Worm (Caenorhabditis elegans) whole organism, young adult: ENCODE data around the gene fip-2.

Experiments
- F52B5.7 ChIP-seq: sonication (generic microtip); optimal IDR thresholded peaks from 2 replicates; lab custom pipeline; 2016; ENCODE audit warnings: mild to moderate bottlenecking, missing genetic modification characterization, missing compliant biosample characterization
- F55B11.4 ChIP-seq: sonication (generic microtip); optimal IDR thresholded peaks from 2 replicates; lab custom pipeline; 2016; ENCODE audit warnings: missing compliant biosample characterization, missing genetic modification characterization, borderline replicate concordance; ENCODE audit not compliant: insufficient read depth
- F57A8.1 ChIP-seq: fragments of 200-800 bp; sonication (Bioruptor generic); optimal IDR thresholded peaks from 2 replicates; lab custom pipeline; 2018; ENCODE audit warnings: mild to moderate bottlenecking, missing genetic modification characterization, moderate library complexity, missing compliant biosample characterization
- T26A5.8 ChIP-seq: sonication (generic microtip); optimal IDR thresholded peaks from 2 replicates; lab custom pipeline; 2016; ENCODE audit warnings: missing genetic modification characterization, missing compliant biosample characterization
- Y67H2A.10 ChIP-seq: fragments of 200-800 bp; sonication (Bioruptor generic); conservative IDR thresholded peaks from 2 replicates; pipeline ENCODE4 v1.3.6; 2022; ENCODE audit warnings: missing genetic modification reagents, missing genetic modification characterization, missing compliant biosample characterization
- Y79H2A.3 ChIP-seq: fragments of 200-800 bp; sonication (Bioruptor generic); conservative IDR thresholded peaks from 2 replicates; pipeline ENCODE4 v1.3.6; 2022; ENCODE audit warnings: missing genetic modification reagents, missing genetic modification characterization, missing compliant biosample characterization
- ama-1 ChIP-seq, 3 experiments: fragments of 150-350 bp in 1 of 3; sonication (generic microtip) in 2 of 3; optimal IDR thresholded peaks; 2 replicates each; lab custom pipeline; 2014 to 2018; ENCODE audit warnings: missing biosample characterization in 2 of 3, missing genetic modification characterization in 2 of 3, missing genetic modification reagents in 2 of 3
- cebp-1 ChIP-seq, 2 experiments: fragments of 200-800 bp in 1 of 2; sonication (Bioruptor generic) in 1 of 2; sonication (generic microtip) in 1 of 2; IDR thresholded peaks in 1 of 2; optimal IDR thresholded peaks in 1 of 2; 2 replicates each; pipeline versions ENCODE4 v1.3.6 to Lab custom; 2017 to 2022; ENCODE audit warnings: missing compliant biosample characterization in 2 of 2, missing genetic modification characterization in 2 of 2, mild to moderate bottlenecking in 1 of 2, missing genetic modification reagents in 1 of 2, moderate library complexity in 1 of 2
- chd-7 ChIP-seq: sonication (generic microtip); optimal IDR thresholded peaks from 2 replicates; lab custom pipeline; 2016; ENCODE audit warnings: mild to moderate bottlenecking, missing genetic modification characterization, moderate library complexity, missing compliant biosample characterization
- dox-1 ChIP-seq: fragments of 200-800 bp; sonication (Bioruptor generic); IDR thresholded peaks from 2 replicates; pipeline ENCODE4 v1.3.6; 2022; ENCODE audit warnings: missing genetic modification reagents, missing genetic modification characterization, missing compliant biosample characterization
- egl-18 ChIP-seq: fragments of 200-800 bp; sonication (Bioruptor generic); IDR thresholded peaks from 2 replicates; pipeline ENCODE4 v1.3.6; 2022; ENCODE audit warnings: missing genetic modification reagents, missing genetic modification characterization, missing compliant biosample characterization
- ekl-4 ChIP-seq: fragments of 200-800 bp; sonication (Bioruptor generic); IDR thresholded peaks from 2 replicates; pipeline ENCODE4 v1.3.6; 2022; ENCODE audit warnings: missing genetic modification reagents, missing genetic modification characterization, missing compliant biosample characterization
- hlh-26 ChIP-seq: fragments of 200-800 bp; sonication (Bioruptor generic); conservative IDR thresholded peaks from 2 replicates; pipeline ENCODE4 v1.3.6; 2022; ENCODE audit warnings: missing genetic modification reagents, missing genetic modification characterization, missing compliant biosample characterization
- hmg-20 ChIP-seq: fragments of 200-800 bp; sonication (Bioruptor generic); IDR thresholded peaks from 2 replicates; pipeline ENCODE4 v1.3.6; 2022; ENCODE audit warnings: missing genetic modification reagents, missing genetic modification characterization, missing compliant biosample characterization
- hrde-1 ChIP-seq: sonication (generic microtip); optimal IDR thresholded peaks from 2 replicates; lab custom pipeline; 2016; ENCODE audit warnings: missing genetic modification characterization, mild to moderate bottlenecking, missing compliant biosample characterization, moderate library complexity, missing genotype, missing genetic modification reagents, borderline replicate concordance
- hsf-1 ChIP-seq: fragments of 200-800 bp; sonication (Bioruptor generic); IDR thresholded peaks from 2 replicates; pipeline ENCODE4 v1.3.6; 2022; ENCODE audit warnings: missing genetic modification reagents, missing genetic modification characterization, missing compliant biosample characterization
- lin-26 ChIP-seq: fragments of 200-800 bp; sonication (Bioruptor generic); IDR thresholded peaks from 2 replicates; pipeline ENCODE4 v1.3.6; 2022; ENCODE audit warnings: missing genetic modification reagents, missing genetic modification characterization, missing compliant biosample characterization
- lir-1 ChIP-seq: fragments of 200-800 bp; sonication (Bioruptor generic); conservative IDR thresholded peaks from 2 replicates; pipeline ENCODE4 v1.3.6; 2022; ENCODE audit warnings: missing genetic modification reagents, missing genetic modification characterization, missing compliant biosample characterization
- madf-10 ChIP-seq: sonication (generic microtip); optimal IDR thresholded peaks from 2 replicates; lab custom pipeline; 2016; ENCODE audit warnings: mild to moderate bottlenecking, missing genetic modification characterization, missing compliant biosample characterization
- madf-6 ChIP-seq: fragments of 200-800 bp; sonication (Bioruptor generic); IDR thresholded peaks from 2 replicates; pipeline ENCODE4 v1.3.6; 2022; ENCODE audit warnings: missing genetic modification reagents, missing genetic modification characterization, missing compliant biosample characterization
- mel-28 ChIP-seq: sonication (generic microtip); optimal IDR thresholded peaks from 2 replicates; lab custom pipeline; 2016; ENCODE audit warnings: borderline replicate concordance, mild to moderate bottlenecking, missing genetic modification characterization, missing compliant biosample characterization
- mes-4 ChIP-seq: sonication (generic microtip); optimal IDR thresholded peaks from 2 replicates; lab custom pipeline; 2016; ENCODE audit warnings: missing genotype, missing genetic modification characterization, missing compliant biosample characterization
- nfya-1 ChIP-seq: sonication (generic microtip); optimal IDR thresholded peaks from 2 replicates; lab custom pipeline; 2017; ENCODE audit warnings: antibody characterized with exemption, missing compliant biosample characterization, missing genetic modification characterization, borderline replicate concordance; ENCODE audit not compliant: insufficient read depth
- nfyb-1 ChIP-seq: fragments of 200-800 bp; sonication (Bioruptor generic); IDR thresholded peaks from 2 replicates; pipeline ENCODE4 v1.3.6; 2022; ENCODE audit warnings: missing genetic modification reagents, missing genetic modification characterization, missing compliant biosample characterization
- nhr-179 ChIP-seq: sonication (generic microtip); optimal IDR thresholded peaks from 2 replicates; lab custom pipeline; 2016; ENCODE audit warnings: mild to moderate bottlenecking, missing genetic modification characterization, missing compliant biosample characterization
- nhr-80 ChIP-seq: sonication (generic microtip); optimal IDR thresholded peaks from 2 replicates; lab custom pipeline; 2016; ENCODE audit warnings: missing genetic modification characterization, missing compliant biosample characterization
- nhr-90 ChIP-seq: sonication (generic microtip); optimal IDR thresholded peaks from 2 replicates; lab custom pipeline; 2016; ENCODE audit warnings: missing genotype, mild to moderate bottlenecking, missing genetic modification characterization, missing compliant biosample characterization
- rec-8 ChIP-seq, 2 experiments: sonication (generic microtip); optimal IDR thresholded peaks; 2 replicates each; lab custom pipeline; 2016; ENCODE audit warnings: mild to moderate bottlenecking in 2 of 2, missing genetic modification characterization in 2 of 2, missing genetic modification reagents in 2 of 2, missing genotype in 2 of 2, missing biosample characterization in 1 of 2, missing compliant biosample characterization in 1 of 2, moderate library complexity in 1 of 2
- sdz-38 ChIP-seq: sonication (generic microtip); optimal IDR thresholded peaks from 2 replicates; lab custom pipeline; 2016; ENCODE audit warnings: missing genotype, missing genetic modification characterization, missing compliant biosample characterization
- sea-2 ChIP-seq: fragments of 200-800 bp; sonication (Bioruptor generic); IDR thresholded peaks from 2 replicates; pipeline ENCODE4 v1.3.6; 2022; ENCODE audit warnings: missing genetic modification characterization, missing compliant biosample characterization
- snpc-3.4 ChIP-seq: sonication (generic microtip); optimal IDR thresholded peaks from 2 replicates; lab custom pipeline; 2017; ENCODE audit warnings: missing genetic modification characterization, mild to moderate bottlenecking, missing compliant biosample characterization, antibody characterized with exemption, moderate library complexity, missing genotype, missing genetic modification reagents
- tbx-9 ChIP-seq: sonication (generic microtip); optimal IDR thresholded peaks from 2 replicates; lab custom pipeline; 2016; ENCODE audit warnings: borderline replicate concordance, missing genetic modification characterization, inconsistent platforms, missing compliant biosample characterization
- tlf-1 ChIP-seq: fragments of 200-800 bp; sonication (Bioruptor generic); optimal IDR thresholded peaks from 2 replicates; lab custom pipeline; 2018; ENCODE audit warnings: mild to moderate bottlenecking, missing genetic modification characterization, missing compliant biosample characterization
- zim-3 ChIP-seq: sonication (generic microtip); optimal IDR thresholded peaks from 2 replicates; lab custom pipeline; 2017; ENCODE audit warnings: mild to moderate bottlenecking, missing genetic modification characterization, moderate library complexity, missing compliant biosample characterization
- ztf-22 ChIP-seq: fragments of 200-800 bp; sonication (Bioruptor generic); optimal IDR thresholded peaks from 2 replicates; lab custom pipeline; 2018; ENCODE audit warnings: mild to moderate bottlenecking, missing genetic modification characterization, moderate library complexity, missing compliant biosample characterization
- ztf-3 ChIP-seq: fragments of 200-800 bp; sonication (Bioruptor generic); optimal IDR thresholded peaks from 2 replicates; lab custom pipeline; 2018; ENCODE audit warnings: mild to moderate bottlenecking, missing genetic modification characterization, missing compliant biosample characterization
- ztf-6 ChIP-seq: fragments of 200-800 bp; sonication (Bioruptor generic); IDR thresholded peaks from 2 replicates; pipeline ENCODE4 v1.3.6; 2022; ENCODE audit warnings: missing genetic modification reagents, missing genetic modification characterization, missing compliant biosample characterization

Gene fip-2

ce11 chrV:9074360-9074834, 6.6 kb downstream of the fip-2 start (continued):
- no peak for TF ChIP-seq ztf-22 (GFP tag; lab: Kevin White, UChicago)
- TF ChIP-seq Y67H2A.10 (GFP tag; lab: Robert Waterston, UW), result no peak
- TF ChIP-seq nhr-80 (tag; lab: Kevin White, UChicago), result peak; percentile 64
- TF ChIP-seq hmg-20 (GFP tag; lab: Robert Waterston, UW), result no peak
- TF ChIP-seq madf-6 (GFP tag; lab: Robert Waterston, UW), result no peak
- TF ChIP-seq ztf-6 (GFP tag; lab: Robert Waterston, UW), result no peak

DNA sequence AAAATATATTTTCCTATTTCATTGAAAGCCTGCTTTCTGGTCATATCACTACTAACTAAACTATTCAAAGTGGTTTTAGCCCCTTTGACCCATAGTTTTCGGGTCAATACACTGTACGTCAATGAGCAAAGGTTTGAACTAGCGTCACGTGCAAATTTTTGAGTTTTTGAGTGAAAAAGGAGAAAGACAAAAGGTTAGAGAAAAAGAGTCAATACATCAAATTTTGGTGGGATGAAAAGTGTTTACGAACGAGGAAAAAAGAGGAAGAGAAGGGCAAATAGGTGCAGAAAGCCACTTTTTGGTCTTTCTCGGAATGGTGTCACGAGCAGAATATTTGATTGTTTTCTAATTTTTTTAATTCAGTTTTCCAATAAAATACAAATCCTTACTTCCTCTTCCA, 8.0 kb downstream of the fip-2 start:
- TF ChIP-seq zim-3 (tag; lab: Kevin White, UChicago), result no peak
- TF ChIP-seq ama-1 (optimal IDR thresholded peaks at IDR 0.05; lab: Kevin White, UChicago), result no peak
- no peak for TF ChIP-seq ama-1 (GFP tag; optimal IDR thresholded peaks at IDR 0.05; lab: Kevin White, UChicago)
- no peak for TF ChIP-seq Y79H2A.3 (GFP tag; lab: Robert Waterston, UW)
- TF ChIP-seq lin-26 (GFP tag; lab: Robert Waterston, UW), result no peak
- no peak for TF ChIP-seq F52B5.7
- no peak for TF ChIP-seq nhr-179
- TF ChIP-seq tlf-1 (GFP tag; lab: Kevin White, UChicago), result no peak
- no peak for TF ChIP-seq F57A8.1 (GFP tag; lab: Kevin White, UChicago)
- no peak for TF ChIP-seq madf-10
- TF ChIP-seq mes-4 (tag; lab: Kevin White, UChicago), result no peak
- no peak for TF ChIP-seq sea-2 (GFP tag; lab: Robert Waterston, UW)
- no peak for TF ChIP-seq hrde-1
- no peak for TF ChIP-seq T26A5.8 (tag; lab: Kevin White, UChicago)
- TF ChIP-seq nfya-1, result no peak
- TF ChIP-seq hsf-1 (GFP tag; lab: Robert Waterston, UW), result no peak
- TF ChIP-seq F55B11.4 (tag; lab: Kevin White, UChicago), result no peak
- TF ChIP-seq sdz-38 (tag; lab: Kevin White, UChicago), result no peak

ce11 chrV:9076273-9076672, 8.5 kb downstream of the fip-2 start, which contains the start of gene T27E4.7:
Gene T27E4.7, minus strand, starts transcription at chrV:9076322.
- TF ChIP-seq ekl-4 (GFP tag; lab: Robert Waterston, UW) (no peak), ztf-3 (GFP tag; lab: Kevin White, UChicago) (no peak), chd-7 (tag; lab: Kevin White, UChicago) (no peak), dox-1 (GFP tag; lab: Robert Waterston, UW) (no peak), mel-28 (no peak), nfyb-1 (GFP tag; lab: Robert Waterston, UW) (no peak), nhr-90 (tag; lab: Kevin White, UChicago) (no peak), mes-4 (tag; lab: Kevin White, UChicago) (no peak), hlh-26 (no peak), lir-1 (no peak)

ce11 chrV:9078067-9078581, 10.3 kb downstream of the fip-2 start:
- TF ChIP-seq tbx-9 (tag; lab: Kevin White, UChicago) (no peak), Y79H2A.3 (GFP tag; lab: Robert Waterston, UW) (no peak), snpc-3.4 (tag; lab: Kevin White, UChicago) (no peak), rec-8 (tag; optimal IDR thresholded peaks at IDR 0.05; lab: Kevin White, UChicago) (no peak), nhr-179 (no peak), cebp-1 (GFP tag; IDR thresholded peaks at IDR 0.05; lab: Robert Waterston, UW) (no peak), cebp-1 (tag; optimal IDR thresholded peaks at IDR 0.05; lab: Kevin White, UChicago) (peak; percentile 42), egl-18 (no peak)
